Worm (Caenorhabditis elegans) whole organism, midembryonic: Measurements from ENCODE around the gene T03G6.3.

ENCODE experiments used
- T22C8.4 ChIP-seq: fragments of 200-800 bp; sonication (Bioruptor generic); IDR thresholded peaks from 2 replicates; pipeline ENCODE4 v1.3.6; 2022; ENCODE audit warnings: missing genetic modification characterization, missing compliant biosample characterization
- cog-1 ChIP-seq: sonication (generic microtip); optimal IDR thresholded peaks from 2 replicates; lab custom pipeline; 2016; ENCODE audit warnings: missing genetic modification characterization, missing compliant biosample characterization
- klf-2 ChIP-seq: fragments of 200-800 bp; sonication (Bioruptor generic); conservative IDR thresholded peaks from 2 replicates; pipeline ENCODE4 v1.3.6; 2022; ENCODE audit warnings: missing genetic modification reagents, missing genetic modification characterization, missing compliant biosample characterization
- med-1 ChIP-seq: sonication (generic microtip); optimal IDR thresholded peaks from 2 replicates; lab custom pipeline; 2017; ENCODE audit warnings: missing genetic modification characterization, mild to moderate bottlenecking, missing compliant biosample characterization, antibody characterized with exemption, missing genetic modification reagents; ENCODE audit not compliant: insufficient read depth
- tab-1 ChIP-seq: fragments of 200-800 bp; sonication (Bioruptor generic); IDR thresholded peaks from 2 replicates; pipeline ENCODE4 v1.3.6; 2022; ENCODE audit warnings: missing genetic modification characterization, missing compliant biosample characterization
- ztf-29 ChIP-seq: fragments of 200-800 bp; sonication (Bioruptor generic); IDR thresholded peaks from 2 replicates; pipeline ENCODE4 v1.3.6; 2022; ENCODE audit warnings: missing genetic modification reagents, missing genetic modification characterization, missing compliant biosample characterization

ce11 chrX:2564047-2564446 lies 51.5 kb downstream of the T03G6.3 start, which contains the start of gene dhcr-24:
- TF ChIP-seq klf-2 (GFP tag; lab: Robert Waterston, UW) (no peak), tab-1 (no peak), med-1 (GFP tag; lab: Kevin White, UChicago) (no peak), T22C8.4 (GFP tag; lab: Robert Waterston, UW) (no peak), ztf-29 (GFP tag; lab: Robert Waterston, UW) (no peak), cog-1 (tag; lab: Kevin White, UChicago) (no peak)
